Fruit fly (Drosophila melanogaster) whole organism, embryonic: Measurements from ENCODE around the gene sordd2.
A peak's percentile ranks its signal among the peaks of the same experiment; 100 is the strongest.

Experiments used
- BtbVII ChIP-seq: fragments of 200-800 bp; sonication (Bioruptor generic); optimal IDR thresholded peaks from 3 replicates; lab custom pipeline; 2017; ENCODE audit warnings: missing biosample characterization, mild to moderate bottlenecking, missing genetic modification characterization
- CG1024 ChIP-seq: fragments of 200-800 bp; sonication (Bioruptor generic); IDR thresholded peaks from 2 replicates; pipeline ENCODE4 v1.3.6; 2022; ENCODE audit warnings: missing biosample characterization, missing genetic modification characterization
- CG11504 ChIP-seq: fragments of 200-800 bp; sonication (Bioruptor generic); optimal IDR thresholded peaks from 3 replicates; lab custom pipeline; 2019; ENCODE audit warnings: missing biosample characterization, mild to moderate bottlenecking, missing genetic modification characterization, moderate library complexity
- CG1233 ChIP-seq: fragments of 200-800 bp; sonication (Bioruptor generic); optimal IDR thresholded peaks from 4 replicates; lab custom pipeline; 2018; ENCODE audit warnings: missing biosample characterization, mild to moderate bottlenecking, missing genetic modification characterization
- CG12659 ChIP-seq: fragments of 200-800 bp; sonication (Bioruptor generic); optimal IDR thresholded peaks from 3 replicates; lab custom pipeline; 2017; ENCODE audit warnings: mild to moderate bottlenecking, missing biosample characterization, missing genetic modification reagents, missing genetic modification characterization
- CG12769 ChIP-seq: fragments of 200-800 bp; sonication (Bioruptor generic); optimal IDR thresholded peaks from 2 replicates; lab custom pipeline; 2019; ENCODE audit warnings: missing biosample characterization, mild to moderate bottlenecking, missing genetic modification characterization, moderate library complexity
- CG13296 ChIP-seq: fragments of 200-800 bp; sonication (Bioruptor generic); optimal IDR thresholded peaks from 3 replicates; lab custom pipeline; 2018; ENCODE audit warnings: missing biosample characterization, mild to moderate bottlenecking, missing genetic modification characterization
- CG15514 ChIP-seq: fragments of 200-800 bp; sonication (Bioruptor generic); optimal IDR thresholded peaks from 3 replicates; lab custom pipeline; 2017; ENCODE audit warnings: missing biosample characterization, missing genetic modification characterization, mild to moderate bottlenecking, moderate library complexity, missing genetic modification reagents
- CG16779 ChIP-seq: fragments of 200-800 bp; sonication (Bioruptor generic); IDR thresholded peaks from 2 replicates; pipeline ENCODE4 v1.3.6; 2022; ENCODE audit warnings: missing biosample characterization, missing genetic modification characterization
- CG18599 ChIP-seq: fragments of 200-800 bp; sonication (Bioruptor generic); optimal IDR thresholded peaks from 3 replicates; lab custom pipeline; 2017; ENCODE audit warnings: missing biosample characterization, missing genetic modification characterization, mild to moderate bottlenecking, moderate library complexity, missing genetic modification reagents
- CG2678 ChIP-seq: fragments of 200-800 bp; sonication (Bioruptor generic); optimal IDR thresholded peaks from 3 replicates; lab custom pipeline; 2019; ENCODE audit warnings: missing biosample characterization, mild to moderate bottlenecking, missing genetic modification characterization, moderate library complexity
- CG34224 ChIP-seq: fragments of 200-800 bp; sonication (Bioruptor generic); IDR thresholded peaks from 3 replicates; pipeline ENCODE4 v1.3.6; 2022; ENCODE audit warnings: missing biosample characterization, missing genetic modification characterization; ENCODE audit not compliant: partially characterized antibody
- CG34376 ChIP-seq: fragments of 200-800 bp; sonication (Bioruptor generic); optimal IDR thresholded peaks from 2 replicates; lab custom pipeline; 2018; ENCODE audit warnings: missing biosample characterization, mild to moderate bottlenecking, missing genetic modification characterization
- CG6765 ChIP-seq: fragments of 200-800 bp; sonication (Bioruptor generic); optimal IDR thresholded peaks from 3 replicates; lab custom pipeline; 2017; ENCODE audit warnings: missing biosample characterization, mild to moderate bottlenecking, missing genetic modification characterization
- CG6854 ChIP-seq: fragments of 200-800 bp; sonication (Bioruptor generic); optimal IDR thresholded peaks from 3 replicates; lab custom pipeline; 2017; ENCODE audit warnings: missing biosample characterization, mild to moderate bottlenecking, missing genetic modification characterization
- CG7839 ChIP-seq: fragments of 200-800 bp; sonication (Bioruptor generic); optimal IDR thresholded peaks from 3 replicates; lab custom pipeline; 2018; ENCODE audit warnings: missing biosample characterization, mild to moderate bottlenecking, missing genetic modification characterization, moderate library complexity
- CG8290 ChIP-seq, 3 experiments: fragments of 200-800 bp; sonication (Bioruptor generic); optimal IDR thresholded peaks; 2 replicates each; lab custom pipeline; 2016 to 2019; ENCODE audit warnings: missing biosample characterization in 3 of 3, missing genetic modification characterization in 3 of 3, mild to moderate bottlenecking in 2 of 3, moderate library complexity in 1 of 3
- Drgx ChIP-seq: fragments of 200-800 bp; sonication (Bioruptor generic); IDR thresholded peaks from 2 replicates; pipeline ENCODE4 v1.3.6; 2022; ENCODE audit warnings: missing biosample characterization, missing genetic modification characterization
- Ets65A ChIP-seq: fragments of 200-800 bp; sonication (Bioruptor generic); peaks from one replicate; lab custom pipeline; 2016; ENCODE audit warnings: missing biosample characterization, missing genetic modification characterization
- Hmr ChIP-seq: fragments of 200-800 bp; sonication (Bioruptor generic); optimal IDR thresholded peaks from 3 replicates; lab custom pipeline; 2017; ENCODE audit warnings: mild to moderate bottlenecking, missing biosample characterization, missing genetic modification reagents, missing genetic modification characterization
- MTF-1 ChIP-seq: fragments of 200-800 bp; sonication (Bioruptor generic); optimal IDR thresholded peaks from 2 replicates; lab custom pipeline; 2018; ENCODE audit warnings: missing biosample characterization, mild to moderate bottlenecking, missing genetic modification characterization, borderline replicate concordance
- Med ChIP-seq: fragments of 200-800 bp; sonication (Bioruptor generic); peaks from one replicate; lab custom pipeline; 2016; ENCODE audit warnings: missing biosample characterization, missing genetic modification characterization, mild to moderate bottlenecking, inconsistent platforms, moderate library complexity
- Trl ChIP-seq, 3 experiments: fragments of >200 bp in 2 of 3; fragments of 200-800 bp in 1 of 3; sonication (Bioruptor generic) in 1 of 3; optimal IDR thresholded peaks; 2 replicates in 1 of 3; 3 replicates in 2 of 3; lab custom pipeline; 2016 to 2017; ENCODE audit warnings: missing biosample characterization in 1 of 3, missing genetic modification characterization in 1 of 3
- bab2 ChIP-seq: fragments of 200-800 bp; sonication (Bioruptor generic); optimal IDR thresholded peaks from 2 replicates; lab custom pipeline; 2016; ENCODE audit warnings: missing biosample characterization, missing genetic modification characterization
- caup ChIP-seq: fragments of 200-800 bp; sonication (Bioruptor generic); optimal IDR thresholded peaks from 3 replicates; lab custom pipeline; 2017; ENCODE audit warnings: missing biosample characterization, mild to moderate bottlenecking, missing genetic modification characterization, moderate library complexity; ENCODE audit not compliant: severe bottlenecking
- croc ChIP-seq: fragments of 200-800 bp; sonication (Bioruptor generic); conservative IDR thresholded peaks from 3 replicates; pipeline ENCODE4 v1.3.6; 2022; ENCODE audit warnings: missing biosample characterization, missing genetic modification characterization
- dpn ChIP-seq, 2 experiments: fragments of 200-800 bp; sonication (Bioruptor generic); optimal IDR thresholded peaks; 3 replicates each; lab custom pipeline; 2016; ENCODE audit warnings: missing biosample characterization in 2 of 2, missing genetic modification characterization in 2 of 2
- esg ChIP-seq: fragments of 200-800 bp; sonication (Bioruptor generic); conservative IDR thresholded peaks from 2 replicates; pipeline ENCODE4 v1.3.6; 2022; ENCODE audit warnings: missing biosample characterization, missing genetic modification characterization
- eyg ChIP-seq: fragments of 200-800 bp; sonication (Bioruptor generic); optimal IDR thresholded peaks from 3 replicates; lab custom pipeline; 2016; ENCODE audit warnings: missing biosample characterization, missing genetic modification characterization
- hbn ChIP-seq: fragments of 200-800 bp; sonication (Bioruptor generic); IDR thresholded peaks from 2 replicates; pipeline ENCODE4 v1.3.6; 2022; ENCODE audit warnings: missing biosample characterization, missing genetic modification characterization; ENCODE audit not compliant: partially characterized antibody
- her ChIP-seq: fragments of 200-800 bp; sonication (Bioruptor generic); optimal IDR thresholded peaks from 2 replicates; lab custom pipeline; 2016; ENCODE audit warnings: missing biosample characterization, missing genetic modification characterization
- lab ChIP-seq: fragments of 200-800 bp; sonication (Bioruptor generic); optimal IDR thresholded peaks from 3 replicates; lab custom pipeline; 2017; ENCODE audit warnings: missing biosample characterization, missing genetic modification characterization, mild to moderate bottlenecking, moderate library complexity, missing genetic modification reagents
- row ChIP-seq: fragments of 200-800 bp; sonication (Bioruptor generic); IDR thresholded peaks from 3 replicates; pipeline ENCODE4 v1.3.6; 2022; ENCODE audit warnings: missing biosample characterization, missing genetic modification characterization
- sens ChIP-seq: fragments of 200-800 bp; sonication (Bioruptor generic); peaks from one replicate; lab custom pipeline; 2016; ENCODE audit warnings: missing biosample characterization, missing genetic modification characterization
- sob ChIP-seq: fragments of 200-800 bp; sonication (Bioruptor generic); IDR thresholded peaks from 2 replicates; pipeline ENCODE4 v1.3.6; 2022; ENCODE audit warnings: missing biosample characterization, missing genetic modification characterization
- unc-4 ChIP-seq: fragments of 200-800 bp; sonication (Bioruptor generic); IDR thresholded peaks from 2 replicates; pipeline ENCODE4 v1.3.6; 2022; ENCODE audit warnings: missing biosample characterization, missing genetic modification characterization; ENCODE audit not compliant: partially characterized antibody

Gene sordd2

DNA sequence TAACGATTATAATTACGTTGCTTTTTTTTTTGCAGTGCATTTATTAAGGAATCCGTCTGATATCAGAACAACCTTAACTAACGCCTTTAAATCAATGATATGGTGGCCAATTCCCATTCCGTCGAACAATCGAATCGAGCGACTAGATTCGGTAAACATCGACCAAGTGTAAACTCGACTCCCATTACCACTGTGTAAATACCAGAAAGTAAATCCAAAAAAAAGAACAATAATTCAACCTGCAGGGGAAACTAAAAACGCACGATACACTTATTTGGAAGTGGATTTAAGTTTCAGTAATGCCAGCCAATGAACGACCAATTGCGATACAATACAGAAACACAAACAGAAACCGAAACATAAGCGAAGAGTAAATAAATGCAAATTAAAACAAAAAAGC is 6.6 kb upstream of the sordd2 start (continued):
- TF ChIP-seq her (GFP tag; lab: Kevin White, UChicago) (no peak), CG18599 (GFP tag; lab: Kevin White, UChicago) (no peak), unc-4 (no peak), Hmr (peak; percentile 49), Ets65A (GFP tag; lab: Kevin White, UChicago) (peak; percentile 78), BtbVII (GFP tag; lab: Kevin White, UChicago) (peak; percentile 17), CG2678 (peak; percentile 21), dpn (GFP tag; optimal IDR thresholded peaks at IDR 0.05; lab: Kevin White, UChicago) (peak in 1 of 2 experiments; percentile 6), CG12659 (GFP tag; lab: Kevin White, UChicago) (peak; percentile 5), CG15514 (peak; percentile 3), esg (GFP tag; lab: Robert Waterston, UW) (no peak), Trl (optimal IDR thresholded peaks at IDR 0.05; lab: Kevin White, UChicago) (no peak), Trl (GFP tag; optimal IDR thresholded peaks at IDR 0.05; lab: Kevin White, UChicago) (no peak), CG8290 (GFP tag; optimal IDR thresholded peaks at IDR 0.05; lab: Kevin White, UChicago) (no peak), CG8290 (tag; optimal IDR thresholded peaks at IDR 0.05; lab: Kevin White, UChicago) (peak in 1 of 2 experiments; percentile 45), lab (GFP tag; lab: Kevin White, UChicago) (peak; percentile 22), eyg (GFP tag; lab: Kevin White, UChicago) (no peak), CG34224 (GFP tag; lab: Robert Waterston, UW) (no peak), CG12769 (no peak), CG6854 (GFP tag; lab: Kevin White, UChicago) (peak; percentile 11), hbn (no peak), CG1233 (GFP tag; lab: Kevin White, UChicago) (peak; percentile 24), MTF-1 (GFP tag; lab: Kevin White, UChicago) (peak; percentile 6), caup (peak; percentile 34), bab2 (GFP tag; lab: Kevin White, UChicago) (peak; percentile 10), CG7839 (tag; lab: Kevin White, UChicago) (no peak), sens (GFP tag; lab: Kevin White, UChicago) (peak; percentile 61), CG1024 (GFP tag; lab: Robert Waterston, UW) (no peak), CG34376 (GFP tag; lab: Kevin White, UChicago) (no peak), sob (GFP tag; lab: Robert Waterston, UW) (peak; percentile 25; the same call in 1 of the 2 replicates), Med (GFP tag; lab: Kevin White, UChicago) (peak; percentile 69), croc (GFP tag; lab: Robert Waterston, UW) (no peak), CG13296 (GFP tag; lab: Kevin White, UChicago) (peak; percentile 46)

DNA sequence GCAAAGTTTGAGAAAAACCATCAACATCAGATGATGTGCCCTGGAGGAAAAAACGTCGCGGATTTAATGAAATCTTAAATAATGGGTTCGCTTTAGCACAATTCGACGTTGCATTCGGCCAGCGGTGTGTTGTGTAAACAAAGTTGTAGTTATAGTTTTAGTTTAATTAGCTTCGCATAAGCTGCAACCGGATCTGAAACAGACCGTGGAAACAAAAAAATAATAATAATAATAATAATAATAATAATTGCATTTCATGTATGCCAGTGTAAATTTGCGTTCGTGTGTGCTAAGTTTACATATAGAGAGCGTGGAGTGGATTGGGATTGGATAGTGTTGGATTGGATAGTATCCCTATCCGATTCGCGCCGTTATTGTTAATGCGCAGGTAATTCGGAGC is 5.8 kb upstream of the sordd2 start:
- peak; percentile 8 for TF ChIP-seq CG11504 (tag; lab: Kevin White, UChicago)
- TF ChIP-seq Drgx (GFP tag; lab: Robert Waterston, UW): 0 out of 2 replicates have a peak, but pooled peaks have one; percentile 20
- peak; percentile 10 for TF ChIP-seq CG2678
- TF ChIP-seq row (GFP tag; lab: Robert Waterston, UW): 0 out of 3 replicates have a peak, but pooled peaks have one; percentile 8
- TF ChIP-seq CG16779 (GFP tag; lab: Robert Waterston, UW): no peak
- TF ChIP-seq CG6765 (GFP tag; lab: Kevin White, UChicago): peak; percentile 9
